Worm (Caenorhabditis elegans) whole organism, L3 larva: ENCODE measurements around the gene memb-2.

Experiments
- ama-1 ChIP-seq: fragments of 150-350 bp; optimal IDR thresholded peaks from 2 replicates; lab custom pipeline; 2018
- ceh-82 ChIP-seq: fragments of 150-350 bp; optimal IDR thresholded peaks from 2 replicates; lab custom pipeline; 2014; ENCODE audit warnings: missing biosample characterization, missing genetic modification characterization
- fos-1 ChIP-seq: fragments of 150-350 bp; optimal IDR thresholded peaks from 2 replicates; lab custom pipeline; 2014; ENCODE audit warnings: missing biosample characterization, missing genetic modification characterization
- nfya-1 ChIP-seq: sonication (generic microtip); optimal IDR thresholded peaks from 2 replicates; lab custom pipeline; 2017; ENCODE audit warnings: missing genetic modification characterization, mild to moderate bottlenecking, missing compliant biosample characterization, antibody characterized with exemption, moderate library complexity; ENCODE audit not compliant: insufficient read depth
- pqm-1 ChIP-seq: fragments of 150-350 bp; optimal IDR thresholded peaks from 2 replicates; lab custom pipeline; 2017; ENCODE audit warnings: missing biosample characterization, missing genetic modification characterization, inconsistent platforms
- zag-1 ChIP-seq: fragments of 150-350 bp; optimal IDR thresholded peaks from 2 replicates; lab custom pipeline; 2014; ENCODE audit warnings: missing biosample characterization, missing genetic modification characterization

ce11 chrV:5610186-5610585 lies 9.8 kb downstream of the memb-2 start:
- TF ChIP-seq ama-1 (lab: Kevin White, UChicago), result no peak
- no peak for TF ChIP-seq zag-1 (tag; lab: Kevin White, UChicago)
- no peak for TF ChIP-seq nfya-1 (tag; lab: Kevin White, UChicago)
- TF ChIP-seq pqm-1 (tag; lab: Kevin White, UChicago), result no peak
- no peak for TF ChIP-seq ceh-82 (tag; lab: Kevin White, UChicago)
- no peak for TF ChIP-seq fos-1
